Fruit fly (Drosophila melanogaster) whole organism, embryonic: ENCODE measurements around the gene Irk1.

ENCODE experiments used
- Adf1 ChIP-seq: fragments of 200-800 bp; sonication (Bioruptor generic); IDR thresholded peaks from 2 replicates; pipeline ENCODE4 v1.3.6; 2022; ENCODE audit warnings: missing biosample characterization, missing genetic modification characterization
- Atf6 ChIP-seq: fragments of 200-800 bp; sonication (Bioruptor generic); IDR thresholded peaks from 2 replicates; pipeline ENCODE4 v1.3.6; 2022; ENCODE audit warnings: missing biosample characterization, missing genetic modification characterization
- CG15601 ChIP-seq: fragments of 200-800 bp; sonication (Bioruptor generic); optimal IDR thresholded peaks from 3 replicates; lab custom pipeline; 2019; ENCODE audit warnings: missing biosample characterization, mild to moderate bottlenecking, missing genetic modification characterization, moderate library complexity
- CG1603 ChIP-seq: fragments of 200-800 bp; sonication (Bioruptor generic); optimal IDR thresholded peaks from 2 replicates; lab custom pipeline; 2019; ENCODE audit warnings: missing biosample characterization, mild to moderate bottlenecking, missing genetic modification characterization, moderate library complexity
- CG17385 ChIP-seq: fragments of 200-800 bp; sonication (Bioruptor generic); optimal IDR thresholded peaks from 3 replicates; lab custom pipeline; 2018; ENCODE audit warnings: missing biosample characterization, mild to moderate bottlenecking, missing genetic modification characterization
- CG18011 ChIP-seq: fragments of 200-800 bp; sonication (Bioruptor generic); optimal IDR thresholded peaks from 2 replicates; lab custom pipeline; 2017; ENCODE audit warnings: missing biosample characterization, missing genetic modification characterization, mild to moderate bottlenecking, moderate library complexity, missing genotype
- CG2712 ChIP-seq: fragments of 200-800 bp; optimal IDR thresholded peaks from 3 replicates; lab custom pipeline; 2019; ENCODE audit warnings: missing biosample characterization, mild to moderate bottlenecking, missing genetic modification characterization, moderate library complexity
- CG30431 ChIP-seq: fragments of 200-800 bp; sonication (Bioruptor generic); optimal IDR thresholded peaks from 2 replicates; lab custom pipeline; 2017; ENCODE audit warnings: missing biosample characterization, missing genetic modification characterization
- CG3065 ChIP-seq: fragments of 200-800 bp; sonication (Bioruptor generic); optimal IDR thresholded peaks from 2 replicates; lab custom pipeline; 2016; ENCODE audit warnings: missing biosample characterization, missing genetic modification characterization
- CG31441 ChIP-seq: fragments of 200-800 bp; sonication (Bioruptor generic); IDR thresholded peaks from 2 replicates; pipeline ENCODE4 v1.3.6; 2022; ENCODE audit warnings: missing biosample characterization, missing genetic modification characterization
- CG34422 ChIP-seq: fragments of 200-800 bp; sonication (Bioruptor generic); IDR thresholded peaks from 3 replicates; pipeline ENCODE4 v1.3.6; 2022; ENCODE audit warnings: missing biosample characterization, missing genetic modification characterization
- CG6689 ChIP-seq: fragments of 200-800 bp; sonication (Bioruptor generic); IDR thresholded peaks from 2 replicates; pipeline ENCODE4 v1.3.6; 2022; ENCODE audit warnings: missing biosample characterization, missing genetic modification characterization
- CG6765 ChIP-seq: fragments of 200-800 bp; sonication (Bioruptor generic); optimal IDR thresholded peaks from 3 replicates; lab custom pipeline; 2017; ENCODE audit warnings: missing biosample characterization, mild to moderate bottlenecking, missing genetic modification characterization
- CG7271 ChIP-seq: fragments of 200-800 bp; sonication (Bioruptor generic); optimal IDR thresholded peaks from 2 replicates; lab custom pipeline; 2018; ENCODE audit warnings: missing biosample characterization, mild to moderate bottlenecking, missing genetic modification characterization, moderate library complexity
- CG8290 ChIP-seq, 3 experiments: fragments of 200-800 bp; sonication (Bioruptor generic); optimal IDR thresholded peaks; 2 replicates each; lab custom pipeline; 2016 to 2019; ENCODE audit warnings: missing biosample characterization in 3 of 3, missing genetic modification characterization in 3 of 3, mild to moderate bottlenecking in 2 of 3, moderate library complexity in 1 of 3
- CG9609 ChIP-seq: fragments of 200-800 bp; sonication (Bioruptor generic); optimal IDR thresholded peaks from 3 replicates; lab custom pipeline; 2016; ENCODE audit warnings: missing biosample characterization, missing genetic modification characterization
- CoRest ChIP-seq: fragments of 200-800 bp; sonication (Bioruptor generic); optimal IDR thresholded peaks from 3 replicates; lab custom pipeline; 2018; ENCODE audit warnings: missing biosample characterization, mild to moderate bottlenecking, missing genetic modification characterization, moderate library complexity
- Fer3 ChIP-seq: fragments of 200-800 bp; sonication (Bioruptor generic); optimal IDR thresholded peaks from 2 replicates; lab custom pipeline; 2018; ENCODE audit warnings: missing biosample characterization, mild to moderate bottlenecking, missing genetic modification characterization, moderate library complexity
- HLH54F ChIP-seq: fragments of 200-800 bp; sonication (Bioruptor generic); optimal IDR thresholded peaks from 3 replicates; lab custom pipeline; 2016; ENCODE audit warnings: missing biosample characterization, missing genetic modification characterization
- Hand ChIP-seq: fragments of 200-800 bp; sonication (Bioruptor generic); optimal IDR thresholded peaks from 2 replicates; lab custom pipeline; 2017; ENCODE audit warnings: mild to moderate bottlenecking, missing biosample characterization, missing genetic modification reagents, missing genetic modification characterization
- MBD-R2 ChIP-seq: fragments of 200-800 bp; sonication (Bioruptor generic); IDR thresholded peaks from 2 replicates; pipeline ENCODE4 v1.3.6; 2022; ENCODE audit warnings: missing biosample characterization, missing genetic modification characterization
- Mad ChIP-seq: fragments of 200-800 bp; sonication (Bioruptor generic); optimal IDR thresholded peaks from 2 replicates; lab custom pipeline; 2016; ENCODE audit warnings: missing biosample characterization, missing genetic modification characterization
- Mrtf ChIP-seq: fragments of 200-800 bp; sonication (Bioruptor generic); IDR thresholded peaks from 3 replicates; pipeline ENCODE4 v1.3.6; 2022; ENCODE audit warnings: missing biosample characterization, missing genetic modification characterization
- NC2β ChIP-seq: fragments of 200-800 bp; sonication (Bioruptor generic); optimal IDR thresholded peaks from 2 replicates; lab custom pipeline; 2016; ENCODE audit warnings: missing biosample characterization, missing genetic modification characterization
- Nf-YB ChIP-seq: fragments of 200-800 bp; sonication (Bioruptor generic); optimal IDR thresholded peaks from 3 replicates; lab custom pipeline; 2019; ENCODE audit warnings: missing biosample characterization, mild to moderate bottlenecking, missing genetic modification characterization, moderate library complexity
- Nf-YC ChIP-seq: fragments of 200-800 bp; optimal IDR thresholded peaks from 3 replicates; lab custom pipeline; 2019; ENCODE audit warnings: missing biosample characterization, mild to moderate bottlenecking, missing genetic modification characterization, moderate library complexity
- Opbp ChIP-seq: fragments of 200-800 bp; sonication (Bioruptor generic); IDR thresholded peaks from 3 replicates; pipeline ENCODE4 v1.3.6; 2022; ENCODE audit warnings: missing biosample characterization, missing genetic modification characterization; ENCODE audit not compliant: partially characterized antibody
- Optix ChIP-seq: fragments of 200-800 bp; sonication (Bioruptor generic); IDR thresholded peaks from 3 replicates; pipeline ENCODE4 v1.3.6; 2022; ENCODE audit warnings: missing biosample characterization, missing genetic modification characterization
- Stat92E ChIP-seq, 3 experiments: fragments of >200 bp in 2 of 3; fragments of 200-800 bp in 1 of 3; sonication (Bioruptor generic) in 1 of 3; optimal IDR thresholded peaks; 2 replicates each; lab custom pipeline; 2017 to 2019; ENCODE audit warnings: missing biosample characterization in 3 of 3, missing genetic modification characterization in 3 of 3, mild to moderate bottlenecking in 1 of 3, moderate library complexity in 1 of 3
- Trl ChIP-seq, 3 experiments: fragments of >200 bp in 2 of 3; fragments of 200-800 bp in 1 of 3; sonication (Bioruptor generic) in 1 of 3; optimal IDR thresholded peaks; 2 replicates in 1 of 3; 3 replicates in 2 of 3; lab custom pipeline; 2016 to 2017; ENCODE audit warnings: missing biosample characterization in 1 of 3, missing genetic modification characterization in 1 of 3
- YL-1 ChIP-seq: fragments of 200-800 bp; sonication (Bioruptor generic); optimal IDR thresholded peaks from 3 replicates; lab custom pipeline; 2017; ENCODE audit warnings: missing biosample characterization, mild to moderate bottlenecking, missing genetic modification characterization
- aop ChIP-seq: fragments of 200-800 bp; sonication (Bioruptor generic); IDR thresholded peaks from 2 replicates; pipeline ENCODE4 v1.3.6; 2022; ENCODE audit warnings: missing biosample characterization, missing genetic modification characterization
- ap ChIP-seq: fragments of 200-800 bp; sonication (Bioruptor generic); IDR thresholded peaks from 2 replicates; pipeline ENCODE4 v1.3.6; 2022; ENCODE audit warnings: missing biosample characterization, missing genetic modification characterization
- br ChIP-seq: fragments of >200 bp; optimal IDR thresholded peaks from 2 replicates; lab custom pipeline; 2017
- cwo ChIP-seq: fragments of 200-800 bp; sonication (Bioruptor generic); optimal IDR thresholded peaks from 3 replicates; lab custom pipeline; 2017; ENCODE audit warnings: missing biosample characterization, missing genetic modification characterization, mild to moderate bottlenecking, moderate library complexity, missing genetic modification reagents
- eve ChIP-seq, 2 experiments: fragments of >200 bp; optimal IDR thresholded peaks; 2 replicates each; lab custom pipeline; 2017; ENCODE audit warnings: missing biosample characterization in 2 of 2, missing genetic modification characterization in 2 of 2
- exex ChIP-seq: fragments of 200-800 bp; sonication (Bioruptor generic); optimal IDR thresholded peaks from 4 replicates; lab custom pipeline; 2018; ENCODE audit warnings: missing biosample characterization, mild to moderate bottlenecking, missing genetic modification characterization, moderate library complexity
- gcm2 ChIP-seq: fragments of 200-800 bp; sonication (Bioruptor generic); optimal IDR thresholded peaks from 2 replicates; lab custom pipeline; 2016; ENCODE audit warnings: missing biosample characterization, missing genetic modification characterization
- kni ChIP-seq: fragments of 200-800 bp; sonication (Bioruptor generic); optimal IDR thresholded peaks from 3 replicates; lab custom pipeline; 2017; ENCODE audit warnings: mild to moderate bottlenecking, missing biosample characterization, missing genetic modification reagents, missing genetic modification characterization
- lbe ChIP-seq: fragments of 200-800 bp; sonication (Bioruptor generic); optimal IDR thresholded peaks from 2 replicates; lab custom pipeline; 2016; ENCODE audit warnings: missing biosample characterization, mild to moderate bottlenecking, missing genetic modification characterization
- nmo ChIP-seq: fragments of 200-800 bp; sonication (Bioruptor generic); optimal IDR thresholded peaks from 2 replicates; lab custom pipeline; 2018; ENCODE audit warnings: missing biosample characterization, mild to moderate bottlenecking, missing genetic modification characterization, moderate library complexity
- pan ChIP-seq, 4 experiments: fragments of >200 bp in 3 of 4; fragments of 200-800 bp in 1 of 4; sonication (Bioruptor generic) in 1 of 4; optimal IDR thresholded peaks in 3 of 4; IDR thresholded peaks in 1 of 4; 2 replicates each; pipeline versions ENCODE4 v1.3.6 to Lab custom; 2017 to 2022; ENCODE audit warnings: missing biosample characterization in 2 of 4, missing genetic modification characterization in 2 of 4, mixed read lengths in 1 of 4
- sim ChIP-seq: fragments of 200-800 bp; sonication (Bioruptor generic); IDR thresholded peaks from 2 replicates; pipeline ENCODE4 v1.3.6; 2022; ENCODE audit warnings: missing biosample characterization, missing genetic modification characterization
- sisA ChIP-seq: fragments of 200-800 bp; sonication (Bioruptor generic); IDR thresholded peaks from 2 replicates; pipeline ENCODE4 v1.3.6; 2022; ENCODE audit warnings: missing biosample characterization, missing genetic modification characterization
- stc ChIP-seq: fragments of 200-800 bp; sonication (Bioruptor generic); IDR thresholded peaks from 2 replicates; pipeline ENCODE4 v1.3.6; 2022; ENCODE audit warnings: missing biosample characterization, missing genetic modification characterization
- tin ChIP-seq: fragments of 200-800 bp; sonication (Bioruptor generic); optimal IDR thresholded peaks from 3 replicates; lab custom pipeline; 2016; ENCODE audit warnings: missing biosample characterization, missing genetic modification characterization
- tll ChIP-seq, 2 experiments: fragments of 200-800 bp in 1 of 2; fragments of >200 bp in 1 of 2; sonication (Bioruptor generic) in 1 of 2; optimal IDR thresholded peaks; 2 replicates each; lab custom pipeline; 2017 to 2019; ENCODE audit warnings: missing biosample characterization in 2 of 2, missing genetic modification characterization in 2 of 2, mild to moderate bottlenecking in 1 of 2, moderate library complexity in 1 of 2
- trem ChIP-seq: fragments of 200-800 bp; optimal IDR thresholded peaks from 3 replicates; lab custom pipeline; 2019; ENCODE audit warnings: missing biosample characterization, mild to moderate bottlenecking, missing genetic modification characterization, moderate library complexity

Irk1 gene

DNA sequence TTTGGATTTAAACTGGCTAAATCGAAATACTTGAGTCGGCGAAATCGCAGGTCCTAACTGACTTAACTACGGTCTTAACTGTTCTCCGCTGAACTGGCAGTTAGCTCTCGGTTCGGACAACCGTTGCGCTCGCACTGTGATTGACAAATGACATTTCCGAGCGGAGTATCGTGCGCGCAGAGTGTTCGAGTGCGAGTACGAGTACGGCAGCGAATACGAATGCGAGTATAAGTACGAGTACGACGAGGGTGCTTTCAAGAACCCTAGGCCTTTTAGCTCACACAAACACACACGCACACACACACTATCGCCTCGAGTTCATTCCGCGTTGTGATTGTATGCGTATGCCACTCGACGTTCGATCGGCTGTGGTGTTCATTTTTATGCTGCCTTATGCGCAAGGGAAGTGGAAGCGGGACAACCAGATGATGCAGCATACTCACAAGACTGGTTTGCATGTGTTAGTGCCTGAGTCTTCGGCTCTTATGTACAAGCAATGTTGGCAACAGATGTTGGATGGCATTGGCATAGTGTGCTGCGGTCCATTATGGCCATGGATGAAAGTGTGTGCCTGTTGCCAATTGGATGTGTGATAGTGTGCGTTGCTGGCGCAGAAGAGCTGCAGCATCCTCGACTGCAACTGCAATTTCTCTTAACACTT lies 26.3 kb upstream of the Irk1 start, which contains the start of gene hh (continued):
- TF ChIP-seq CG6689 (GFP tag; lab: Robert Waterston, UW), result no peak
- no peak for TF ChIP-seq YL-1 (GFP tag; lab: Kevin White, UChicago)
- peak; percentile 60 for TF ChIP-seq CoRest (tag; lab: Kevin White, UChicago)
- no peak for TF ChIP-seq cwo
- TF ChIP-seq gcm2, result no peak
- TF ChIP-seq Adf1 (GFP tag; lab: Robert Waterston, UW), result peak; percentile 35; the same call in 1 of the 2 replicates
- TF ChIP-seq HLH54F (GFP tag; lab: Kevin White, UChicago), result no peak
- no peak for TF ChIP-seq Stat92E (GFP tag; optimal IDR thresholded peaks at IDR 0.05; lab: Kevin White, UChicago)
- no peak for TF ChIP-seq ap (GFP tag; lab: Robert Waterston, UW)
- no peak for TF ChIP-seq CG17385
- no peak for TF ChIP-seq CG7271 (tag; lab: Kevin White, UChicago)
- TF ChIP-seq Nf-YC (tag; lab: Kevin White, UChicago), result peak; percentile 95
- no peak for TF ChIP-seq Trl (optimal IDR thresholded peaks at IDR 0.05; lab: Kevin White, UChicago)
- no peak for TF ChIP-seq Trl (GFP tag; optimal IDR thresholded peaks at IDR 0.05; lab: Kevin White, UChicago)
- TF ChIP-seq Nf-YB (GFP tag; lab: Kevin White, UChicago), result peak; percentile 95
- no peak for TF ChIP-seq lbe (GFP tag; lab: Kevin White, UChicago)
- no peak for TF ChIP-seq CG15601
- no peak for TF ChIP-seq CG30431 (GFP tag; lab: Kevin White, UChicago)
- no peak for TF ChIP-seq trem (tag; lab: Kevin White, UChicago)
- TF ChIP-seq Opbp (GFP tag; lab: Robert Waterston, UW), result peak; percentile 36; the same call in 1 of the 3 replicates
- no peak for TF ChIP-seq CG34422 (GFP tag; lab: Robert Waterston, UW)
- no peak for TF ChIP-seq aop (GFP tag; lab: Robert Waterston, UW)
- no peak for TF ChIP-seq CG6765 (GFP tag; lab: Kevin White, UChicago)
- TF ChIP-seq exex (tag; lab: Kevin White, UChicago), result no peak
- TF ChIP-seq Fer3 (tag; lab: Kevin White, UChicago), result no peak
- no peak for TF ChIP-seq CG8290 (GFP tag; optimal IDR thresholded peaks at IDR 0.05; lab: Kevin White, UChicago)
- TF ChIP-seq CG8290 (tag; optimal IDR thresholded peaks at IDR 0.05; lab: Kevin White, UChicago), result peak in 1 of 2 experiments; percentile 31
- 0 out of 2 replicates have a peak, but pooled peaks have one; percentile 18 for TF ChIP-seq MBD-R2 (GFP tag; lab: Robert Waterston, UW)
- TF ChIP-seq Optix (GFP tag; lab: Robert Waterston, UW), result no peak
- no peak for TF ChIP-seq CG31441 (GFP tag; lab: Robert Waterston, UW)
- TF ChIP-seq CG9609 (GFP tag; lab: Kevin White, UChicago), result no peak
- TF ChIP-seq CG3065, result no peak
- no peak for TF ChIP-seq CG18011
- TF ChIP-seq stc (GFP tag; lab: Robert Waterston, UW), result no peak
- TF ChIP-seq CG2712, result peak; percentile 17
- TF ChIP-seq kni (GFP tag; lab: Kevin White, UChicago), result peak; percentile 57
- TF ChIP-seq Atf6 (GFP tag; lab: Robert Waterston, UW), result no peak
- TF ChIP-seq sisA, result no peak
- no peak for TF ChIP-seq br (lab: Kevin White, UChicago)
- no peak for TF ChIP-seq Mrtf
- TF ChIP-seq NC2β (GFP tag; lab: Kevin White, UChicago), result no peak
- TF ChIP-seq Hand, result no peak
- no peak for TF ChIP-seq tin
- no peak for TF ChIP-seq CG1603 (tag; lab: Kevin White, UChicago)
- no peak for TF ChIP-seq pan (optimal IDR thresholded peaks at IDR 0.05; lab: Kevin White, UChicago)
- TF ChIP-seq pan (GFP tag; optimal IDR thresholded peaks at IDR 0.05 in 1 of 2, IDR thresholded peaks at IDR 0.05 in 1 of 2), result no peak
- TF ChIP-seq nmo (GFP tag; lab: Kevin White, UChicago), result no peak
- TF ChIP-seq Mad, result no peak
- peak in 1 of 2 experiments; percentile 59 for TF ChIP-seq tll (GFP tag; optimal IDR thresholded peaks at IDR 0.05; lab: Kevin White, UChicago)
- no peak for TF ChIP-seq sim (GFP tag; lab: Robert Waterston, UW)
- TF ChIP-seq eve (GFP tag; optimal IDR thresholded peaks at IDR 0.05; lab: Kevin White, UChicago), result no peak
